Worm (Caenorhabditis elegans): ENCODE results near the gene T24H7.2.

Gene T24H7.2

DNA sequence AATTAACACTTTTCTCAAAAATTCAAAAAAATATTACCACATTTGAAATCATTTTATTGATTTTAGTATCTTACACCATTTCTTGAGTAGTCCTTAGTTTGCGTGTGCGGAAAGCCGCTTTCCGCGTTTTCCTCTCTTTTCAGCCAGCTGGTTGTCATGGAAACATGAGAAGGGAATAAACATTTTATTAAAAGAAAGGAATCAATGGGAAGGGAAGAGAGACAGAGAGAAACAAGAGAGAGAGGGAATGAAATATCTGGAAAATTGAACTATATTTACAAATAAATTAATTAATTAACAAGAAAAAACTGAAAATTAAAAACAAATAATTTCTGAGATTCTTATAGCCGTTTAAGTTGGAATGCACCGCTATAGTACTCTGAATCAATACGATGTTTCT is 27.8 kb upstream of the T24H7.2 start, which contains the start of gene mks-2:
Gene mks-2, minus strand, starts transcription at position 101 of the 400 bp plus-strand sequence.
- TF ChIP-seq sup-37 (GFP tag; optimal IDR thresholded peaks at IDR 0.05) (no peak), unc-62 (GFP tag; optimal IDR thresholded peaks at IDR 0.05) (no peak), ceh-90 (tag; optimal IDR thresholded peaks at IDR 0.05) (no peak), lin-15B (tag; optimal IDR thresholded peaks at IDR 0.05) (no peak), nhr-71 (tag; optimal IDR thresholded peaks at IDR 0.05) (no peak), lin-39 (tag; optimal IDR thresholded peaks at IDR 0.05) (no peak), aha-1 (tag; optimal IDR thresholded peaks at IDR 0.05) (no peak), snu-23 (GFP tag; optimal IDR thresholded peaks at IDR 0.05) (no peak), egl-13 (tag; optimal IDR thresholded peaks at IDR 0.05) (no peak), pax-3 (tag; optimal IDR thresholded peaks at IDR 0.05) (no peak), elt-2 (tag; optimal IDR thresholded peaks at IDR 0.05) (no peak), nhr-28 (tag; optimal IDR thresholded peaks at IDR 0.05) (no peak)

DNA sequence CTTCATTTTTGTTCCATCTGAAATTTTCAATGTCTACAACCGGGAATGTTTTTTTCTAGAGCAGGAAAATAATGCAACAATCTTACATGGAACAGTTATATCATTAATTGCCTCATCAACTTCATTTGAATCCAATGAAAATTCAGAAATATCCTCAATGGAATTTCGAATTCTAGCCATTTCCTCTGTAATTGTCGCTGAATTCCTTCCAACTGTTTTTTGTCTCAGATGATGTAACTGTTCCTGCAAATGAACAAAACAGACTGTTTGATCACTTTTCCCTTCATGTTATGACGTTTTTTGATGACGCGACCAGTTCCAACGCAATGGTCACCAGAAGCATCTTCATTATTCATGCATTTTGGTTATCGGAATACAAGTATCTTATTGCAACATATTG is 25.6 kb upstream of the T24H7.2 start:
- no peak for TF ChIP-seq nhr-77 (tag; optimal IDR thresholded peaks at IDR 0.05)

DNA sequence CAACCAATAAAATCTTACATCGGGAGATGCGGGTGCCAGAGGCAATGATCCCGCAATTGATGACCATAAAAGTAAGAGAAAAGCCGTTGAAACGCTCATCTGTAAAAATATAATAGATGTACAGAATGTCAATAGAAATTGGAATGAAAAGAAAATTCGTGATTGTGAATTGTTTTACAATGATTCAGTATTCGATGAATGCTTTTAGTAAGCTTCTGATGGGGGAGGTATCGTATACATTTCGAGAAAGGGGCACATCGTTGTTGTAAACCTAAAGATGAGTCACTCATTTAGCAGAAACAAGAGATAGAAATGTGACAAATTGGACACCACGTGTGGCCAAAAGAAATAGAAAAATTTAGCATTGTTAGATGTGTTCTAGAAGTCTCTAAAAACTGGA is 24.6 kb upstream of the T24H7.2 start, which contains the start of gene C30B5.6:
Gene C30B5.6, minus strand, starts transcription at position 101 of the 400 bp plus-strand sequence.
- TF ChIP-seq ceh-63 (GFP tag; optimal IDR thresholded peaks at IDR 0.05) (no peak), vab-15 (tag; optimal IDR thresholded peaks at IDR 0.05) (no peak), lir-3 (tag; optimal IDR thresholded peaks at IDR 0.05; ENCODE audit: poor library complexity) (no peak), mep-1 (tag; optimal IDR thresholded peaks at IDR 0.05) (no peak), nhr-76 (tag; optimal IDR thresholded peaks at IDR 0.05) (no peak), hlh-17 (GFP tag; optimal IDR thresholded peaks at IDR 0.05; ENCODE audit: borderline replicate concordance) (no peak), sox-4 (tag; optimal IDR thresholded peaks at IDR 0.05) (no peak), ces-1 (GFP tag; optimal IDR thresholded peaks at IDR 0.05) (no peak), nhr-90 (tag; optimal IDR thresholded peaks at IDR 0.05; ENCODE audit: poor library complexity) (no peak), zag-1 (tag; optimal IDR thresholded peaks at IDR 0.05) (no peak)

DNA sequence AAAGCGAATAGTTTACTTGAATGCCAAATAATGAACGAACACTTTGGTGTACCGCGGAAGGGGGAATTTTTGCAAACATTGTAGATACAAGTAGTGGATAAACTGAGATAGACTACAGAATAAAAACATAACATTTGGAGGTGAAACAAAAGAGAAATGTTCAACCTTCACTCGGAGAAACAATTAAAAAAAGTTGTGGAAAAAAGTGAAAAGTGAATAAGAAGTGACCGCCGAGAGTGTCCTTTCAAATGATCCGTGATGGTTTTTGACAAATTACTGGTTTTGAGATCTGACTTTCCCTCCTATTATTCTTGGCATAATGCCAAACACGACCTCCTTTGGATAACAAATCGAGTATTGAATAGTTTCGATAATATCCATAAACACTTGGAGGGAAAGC is 23.4 kb upstream of the T24H7.2 start:
- TF ChIP-seq unc-62 (GFP tag; optimal IDR thresholded peaks at IDR 0.05) (no peak), lsy-2 (tag; optimal IDR thresholded peaks at IDR 0.05) (no peak), swsn-7 (tag; optimal IDR thresholded peaks at IDR 0.05) (no peak), ets-5 (GFP tag; IDR thresholded peaks at IDR 0.05) (no peak), elt-2 (tag; optimal IDR thresholded peaks at IDR 0.05) (no peak), egl-13 (tag; optimal IDR thresholded peaks at IDR 0.05) (no peak), nhr-85 (tag) (peak; percentile 57), C34B4.2 (tag; optimal IDR thresholded peaks at IDR 0.05) (no peak), vab-15 (tag; optimal IDR thresholded peaks at IDR 0.05) (no peak), nhr-76 (tag; optimal IDR thresholded peaks at IDR 0.05) (no peak), blmp-1 (tag; optimal IDR thresholded peaks at IDR 0.05) (peak; percentile 81)

DNA sequence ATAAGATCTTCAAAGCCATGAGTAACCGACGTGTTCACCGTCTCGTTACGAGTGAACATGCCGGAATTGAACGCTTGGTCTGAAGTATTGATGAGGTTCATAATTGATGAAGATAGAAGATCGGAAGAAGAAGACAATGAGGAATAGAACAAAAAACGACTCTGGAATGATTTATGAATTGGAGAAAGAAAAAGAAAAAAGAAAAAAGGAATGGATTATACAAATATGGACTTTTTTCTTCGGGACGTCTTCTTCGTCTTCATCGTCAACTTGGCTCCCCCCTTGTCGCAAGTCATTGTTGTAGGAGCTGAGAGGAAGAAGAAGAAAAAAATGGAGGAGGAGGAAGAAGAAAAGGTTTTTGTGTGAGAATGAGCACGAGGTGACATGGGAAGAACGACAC is 20.1 kb upstream of the T24H7.2 start, which contains the start of gene srsy-2:
Gene srsy-2, minus strand, starts transcription at position 101 of the 400 bp plus-strand sequence.
- peak; percentile 15 for TF ChIP-seq unc-86 (tag; optimal IDR thresholded peaks at IDR 0.05)
- peak; percentile 36 for TF ChIP-seq lin-14 (GFP tag; optimal IDR thresholded peaks at IDR 0.05)
- no peak for TF ChIP-seq unc-62 (GFP tag; optimal IDR thresholded peaks at IDR 0.05)

DNA sequence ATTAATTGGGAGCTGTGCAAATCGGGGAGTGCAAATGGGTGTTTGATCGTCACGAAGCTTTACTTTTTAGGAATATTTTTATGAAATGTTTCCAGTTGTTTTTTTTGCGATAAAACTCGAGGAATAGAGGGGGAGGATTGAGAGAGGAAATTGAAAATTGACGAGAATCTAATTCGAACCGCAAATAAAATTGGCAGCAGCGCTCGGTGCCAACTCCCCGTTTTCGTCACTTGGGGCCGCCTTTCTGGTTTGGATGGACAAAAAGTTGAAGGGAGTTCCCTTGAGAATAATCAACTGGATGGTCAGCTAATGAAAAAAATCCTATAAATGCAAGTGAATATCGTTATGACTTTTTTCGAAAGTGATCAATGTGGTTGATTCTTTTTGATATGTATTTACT is 17.0 kb upstream of the T24H7.2 start:
- TF ChIP-seq elt-2 (tag; optimal IDR thresholded peaks at IDR 0.05) (no peak), lin-14 (GFP tag; optimal IDR thresholded peaks at IDR 0.05) (peak; percentile 64)

Data from whole organism, L1 larva.